Fruit fly (Drosophila melanogaster): ENCODE measurements around the gene scpr-B.

scpr-B gene

dm6 chr3R:11214449-11214950 is 26.3 kb downstream of the scpr-B start, which contains the start of gene ZnT86D (continued):
- peak; percentile 44 for TF ChIP-seq CG6808 (GFP tag; optimal IDR thresholded peaks at IDR 0.05)
- peak; percentile 65 for TF ChIP-seq CG10669 (GFP tag; optimal IDR thresholded peaks at IDR 0.05)
- TF ChIP-seq CG10631 (GFP tag; optimal IDR thresholded peaks at IDR 0.05): peak; percentile 76
- TF ChIP-seq CG11762 (GFP tag; optimal IDR thresholded peaks at IDR 0.05; ENCODE audit: insufficient read depth): peak; percentile 34
- peak; percentile 62 for TF ChIP-seq Ets96B (tag; optimal IDR thresholded peaks at IDR 0.05)
- TF ChIP-seq Gug (GFP tag; IDR thresholded peaks at IDR 0.05): 0 out of 2 replicates have a peak, but pooled peaks have one; percentile 54
- no peak for TF ChIP-seq CG7368 (GFP tag; optimal IDR thresholded peaks at IDR 0.05)
- TF ChIP-seq cyc (GFP tag; optimal IDR thresholded peaks at IDR 0.05): peak; percentile 76
- peak; percentile 11 to 67 for TF ChIP-seq ss (GFP tag; optimal IDR thresholded peaks at IDR 0.05)
- TF ChIP-seq svp (GFP tag): no peak
- TF ChIP-seq Blimp-1 (GFP tag; optimal IDR thresholded peaks at IDR 0.05): peak; percentile 35
- TF ChIP-seq salr (GFP tag; optimal IDR thresholded peaks at IDR 0.05): peak in 1 of 2 experiments; percentile 54
- TF ChIP-seq Sox102F (GFP tag; optimal IDR thresholded peaks at IDR 0.05): peak; percentile 76
- no peak for TF ChIP-seq Eip93F (GFP tag; optimal IDR thresholded peaks at IDR 0.05)

DNA sequence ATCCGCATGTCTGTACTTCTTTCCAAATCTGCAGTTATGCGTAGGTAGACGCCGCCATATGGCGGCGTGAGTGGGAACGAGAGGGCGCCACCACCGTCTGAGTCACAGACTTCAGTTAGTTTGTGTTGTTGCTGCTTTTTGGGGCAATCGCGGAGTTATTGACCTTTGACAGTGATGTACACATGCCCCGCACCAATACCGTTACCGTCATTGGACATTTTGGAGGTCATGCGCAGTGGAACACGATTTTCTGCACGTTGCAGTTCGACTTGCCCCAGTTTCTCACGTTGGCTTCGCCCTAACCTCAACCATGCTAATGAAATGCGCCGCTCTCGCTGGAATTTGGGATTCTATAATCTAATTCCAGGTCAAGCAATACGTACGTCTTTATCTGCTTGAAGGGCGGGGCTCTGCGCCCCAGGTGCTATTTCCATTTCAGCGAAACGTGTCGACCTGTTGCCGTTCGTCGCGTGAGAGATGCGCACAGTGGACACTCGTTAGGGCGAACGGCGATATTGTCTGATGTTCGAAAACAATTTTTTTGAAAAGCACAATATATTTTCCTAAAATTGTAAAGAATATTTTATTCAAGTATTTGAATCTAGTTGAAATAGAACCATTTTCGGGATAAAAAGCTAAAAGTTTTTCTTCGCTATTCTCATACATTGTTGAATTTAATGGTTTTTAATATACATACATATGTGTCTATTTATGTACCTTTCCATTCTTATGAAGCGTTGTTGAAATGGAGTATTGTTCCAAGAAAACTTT is 29.3 kb downstream of the scpr-B start:
- TF ChIP-seq OdsH (GFP tag; optimal IDR thresholded peaks at IDR 0.05): peak; percentile 68
- peak; percentile 83 for TF ChIP-seq esn (GFP tag; optimal IDR thresholded peaks at IDR 0.05)
- TF ChIP-seq CG6854 (GFP tag; optimal IDR thresholded peaks at IDR 0.05): no peak
- peak; percentile 49 for TF ChIP-seq CG3032 (tag; optimal IDR thresholded peaks at IDR 0.05)
- peak; percentile 79 for TF ChIP-seq Smox (GFP tag; optimal IDR thresholded peaks at IDR 0.05)
- TF ChIP-seq CG31627 (GFP tag; optimal IDR thresholded peaks at IDR 0.05): peak; percentile 83
- TF ChIP-seq Eip78C (GFP tag): peak; percentile 88
- TF ChIP-seq Hr4 (GFP tag; optimal IDR thresholded peaks at IDR 0.05): peak; percentile 80
- TF ChIP-seq net (GFP tag; optimal IDR thresholded peaks at IDR 0.05): peak; percentile 72
- peak; percentile 81 for TF ChIP-seq Met (GFP tag; optimal IDR thresholded peaks at IDR 0.05)
- peak; percentile 72 for TF ChIP-seq Sox102F (GFP tag; optimal IDR thresholded peaks at IDR 0.05)
- TF ChIP-seq ss (GFP tag; optimal IDR thresholded peaks at IDR 0.05): peak; percentile 14 to 39
- TF ChIP-seq fd85E (GFP tag; optimal IDR thresholded peaks at IDR 0.05): no peak
- peak; percentile 7 for TF ChIP-seq CG8319 (GFP tag; optimal IDR thresholded peaks at IDR 0.05)
- peak; percentile 39 for TF ChIP-seq vri (GFP tag; optimal IDR thresholded peaks at IDR 0.05)
- TF ChIP-seq Eip75B (GFP tag; optimal IDR thresholded peaks at IDR 0.05): peak; percentile 76
- peak; percentile 69 for TF ChIP-seq CG15336 (GFP tag; IDR thresholded peaks at IDR 0.05)
- peak; percentile 28 for TF ChIP-seq Blimp-1 (GFP tag; optimal IDR thresholded peaks at IDR 0.05)
- TF ChIP-seq Sox15 (GFP tag; optimal IDR thresholded peaks at IDR 0.05): peak; percentile 62
- TF ChIP-seq Hr38 (GFP tag; optimal IDR thresholded peaks at IDR 0.05): no peak
- TF ChIP-seq topi (GFP tag; optimal IDR thresholded peaks at IDR 0.05): peak; percentile 79
- peak; percentile 43 for TF ChIP-seq CG7368 (GFP tag; optimal IDR thresholded peaks at IDR 0.05)
- no peak for TF ChIP-seq CG4318 (GFP tag; optimal IDR thresholded peaks at IDR 0.05)
- peak; percentile 70 for TF ChIP-seq CG6163 (GFP tag; IDR thresholded peaks at IDR 0.05)
- peak; percentile 65 for TF ChIP-seq CG32006 (GFP tag; optimal IDR thresholded peaks at IDR 0.05)
- peak; percentile 95 for TF ChIP-seq svp (GFP tag)
- peak; percentile 72 for TF ChIP-seq CG3919 (GFP tag; optimal IDR thresholded peaks at IDR 0.05)
- peak; percentile 80 for TF ChIP-seq eg (GFP tag; IDR thresholded peaks at IDR 0.05)
- peak; percentile 7 for TF ChIP-seq fd59A (GFP tag; optimal IDR thresholded peaks at IDR 0.05)
- peak; percentile 8 for TF ChIP-seq Eip93F (GFP tag; optimal IDR thresholded peaks at IDR 0.05)
- peak; percentile 55 for TF ChIP-seq Gug (GFP tag; IDR thresholded peaks at IDR 0.05)
- peak; percentile 81 for TF ChIP-seq Hr39 (GFP tag; optimal IDR thresholded peaks at IDR 0.05)
- peak; percentile 14 for TF ChIP-seq CG6808 (GFP tag; optimal IDR thresholded peaks at IDR 0.05)
- TF ChIP-seq CG6792 (GFP tag; optimal IDR thresholded peaks at IDR 0.05): peak; percentile 57
- peak; percentile 54 for TF ChIP-seq CG8632 (GFP tag; optimal IDR thresholded peaks at IDR 0.05)
- peak; percentile 54 for TF ChIP-seq CG10631 (GFP tag; optimal IDR thresholded peaks at IDR 0.05)
- peak; percentile 50 for TF ChIP-seq CG11902 (GFP tag; optimal IDR thresholded peaks at IDR 0.05)
- no peak for TF ChIP-seq CG6276 (GFP tag; optimal IDR thresholded peaks at IDR 0.05)
- peak; percentile 75 for TF ChIP-seq cyc (GFP tag; optimal IDR thresholded peaks at IDR 0.05)
- peak; percentile 53; the same call in 2 of the 3 replicates for TF ChIP-seq CG8119 (GFP tag; IDR thresholded peaks at IDR 0.05)
- TF ChIP-seq salr (GFP tag; optimal IDR thresholded peaks at IDR 0.05): peak in 1 of 2 experiments; percentile 26
- peak; percentile 42 for TF ChIP-seq Ets96B (tag; optimal IDR thresholded peaks at IDR 0.05)
- no peak for TF ChIP-seq CG1621 (tag; optimal IDR thresholded peaks at IDR 0.05)

All from whole organism, prepupa.